Worm (Caenorhabditis elegans) whole organism, L4/young adult: Measurements from ENCODE around the gene gstk-1.

Experiments used
- W03F9.2 ChIP-seq: fragments of 150-350 bp; optimal IDR thresholded peaks from 2 replicates; lab custom pipeline; 2014; ENCODE audit warnings: missing biosample characterization, missing genetic modification characterization
- dao-5 ChIP-seq: sonication (generic microtip); optimal IDR thresholded peaks from 2 replicates; lab custom pipeline; 2016; ENCODE audit warnings: missing genotype, missing genetic modification characterization, moderate library complexity, missing compliant biosample characterization
- him-1 ChIP-seq: sonication (generic microtip); optimal IDR thresholded peaks from 2 replicates; lab custom pipeline; 2016; ENCODE audit warnings: missing genotype, missing genetic modification reagents, missing genetic modification characterization, missing compliant biosample characterization

- no peak for TF ChIP-seq dao-5 (tag; lab: Kevin White, UChicago)
- TF ChIP-seq W03F9.2: no peak
- no peak for TF ChIP-seq him-1 (tag; lab: Kevin White, UChicago)
Measured at ce11 chrII:9656210-9656755, at the start of gene gstk-1.
